Fruit fly (Drosophila melanogaster) whole organism, wandering third instar larva: ENCODE results near the gene CG10375.

Source experiments
- Abd-B ChIP-seq: fragments of >200 bp; optimal IDR thresholded peaks from 2 replicates; lab custom pipeline; 2017; ENCODE audit warnings: missing biosample characterization, missing genetic modification characterization
- CG32264 ChIP-seq: fragments of 200-800 bp; sonication (Bioruptor generic); optimal IDR thresholded peaks from 2 replicates; lab custom pipeline; 2016; ENCODE audit warnings: missing biosample characterization, missing genetic modification characterization
- CG9705 ChIP-seq: fragments of 200-800 bp; sonication (Bioruptor generic); optimal IDR thresholded peaks from 2 replicates; lab custom pipeline; 2018; ENCODE audit warnings: missing biosample characterization, mild to moderate bottlenecking, missing genetic modification characterization
- CrebA ChIP-seq: fragments of 200-800 bp; sonication (Bioruptor generic); optimal IDR thresholded peaks from 2 replicates; lab custom pipeline; 2016; ENCODE audit warnings: missing biosample characterization, mild to moderate bottlenecking, missing genetic modification characterization, borderline replicate concordance
- Dfd ChIP-seq: fragments of >200 bp; optimal IDR thresholded peaks from 2 replicates; lab custom pipeline; 2017; ENCODE audit warnings: missing biosample characterization, missing genetic modification characterization
- Dif ChIP-seq: fragments of 200-275, 200-300 bp; sonication (Bioruptor generic); optimal IDR thresholded peaks from 2 replicates; lab custom pipeline; 2018; ENCODE audit warnings: missing biosample characterization, missing genetic modification characterization; ENCODE audit not compliant: partially characterized antibody
- GATAd ChIP-seq: sonication (Bioruptor generic); optimal IDR thresholded peaks from 2 replicates; lab custom pipeline; 2016; ENCODE audit warnings: missing biosample characterization, missing genetic modification characterization
- HLH106 ChIP-seq: fragments of 200-800 bp; optimal IDR thresholded peaks from 3 replicates; lab custom pipeline; 2019; ENCODE audit warnings: missing biosample characterization, mild to moderate bottlenecking, missing genetic modification characterization, moderate library complexity
- Hnf4 ChIP-seq: fragments of 200-800 bp; sonication (Bioruptor generic); optimal IDR thresholded peaks from 2 replicates; lab custom pipeline; 2016; ENCODE audit warnings: missing biosample characterization, mild to moderate bottlenecking, missing genetic modification characterization
- Hr78 ChIP-seq: fragments of >200 bp; optimal IDR thresholded peaks from 2 replicates; lab custom pipeline; 2017; ENCODE audit warnings: missing biosample characterization, missing genetic modification characterization
- Hr83 ChIP-seq: fragments of 200-300 bp; sonication (Bioruptor generic); optimal IDR thresholded peaks from 2 replicates; lab custom pipeline; 2016; ENCODE audit warnings: missing biosample characterization, mild to moderate bottlenecking, missing genetic modification characterization, moderate library complexity; ENCODE audit not compliant: poor library complexity, severe bottlenecking
- Jra ChIP-seq: sonication (Bioruptor generic); optimal IDR thresholded peaks from 2 replicates; lab custom pipeline; 2016; ENCODE audit warnings: missing biosample characterization, missing genetic modification characterization
- Mio ChIP-seq: sonication (Bioruptor generic); optimal IDR thresholded peaks from 2 replicates; lab custom pipeline; 2016; ENCODE audit warnings: missing biosample characterization, missing genetic modification characterization
- Myc ChIP-seq: fragments of >200 bp; optimal IDR thresholded peaks from 2 replicates; lab custom pipeline; 2017
- N ChIP-seq: fragments of >200 bp; optimal IDR thresholded peaks from 2 replicates; lab custom pipeline; 2018; ENCODE audit warnings: missing biosample characterization, missing external identifiers, missing genetic modification characterization
- OdsH ChIP-seq: fragments of 200-800 bp; sonication (Bioruptor generic); optimal IDR thresholded peaks from 2 replicates; lab custom pipeline; 2016; ENCODE audit warnings: missing biosample characterization, mild to moderate bottlenecking, missing genetic modification characterization
- Rel ChIP-seq, 2 experiments: fragments of 200-800 bp; sonication (Bioruptor generic) in 1 of 2; optimal IDR thresholded peaks; 2 replicates in 1 of 2; 3 replicates in 1 of 2; lab custom pipeline; 2016 to 2019; ENCODE audit warnings: mild to moderate bottlenecking in 2 of 2, missing biosample characterization in 2 of 2, missing genetic modification characterization in 2 of 2, moderate library complexity in 1 of 2
- Sp1 ChIP-seq: fragments of 200-800 bp; sonication (Bioruptor generic); optimal IDR thresholded peaks from 3 replicates; lab custom pipeline; 2019; ENCODE audit warnings: missing biosample characterization, mild to moderate bottlenecking, missing genetic modification characterization, moderate library complexity
- Vsx2 ChIP-seq: fragments of 200-300, 225-300 bp; sonication (Bioruptor generic); optimal IDR thresholded peaks from 2 replicates; lab custom pipeline; 2018; ENCODE audit warnings: missing biosample characterization, missing genetic modification characterization; ENCODE audit not compliant: partially characterized antibody
- br ChIP-seq: fragments of 200-800 bp; sonication (Bioruptor generic); optimal IDR thresholded peaks from 2 replicates; lab custom pipeline; 2016; ENCODE audit warnings: missing biosample characterization, missing genetic modification characterization
- brk ChIP-seq: fragments of 200-800 bp; sonication (Bioruptor generic); optimal IDR thresholded peaks from 2 replicates; lab custom pipeline; 2016; ENCODE audit warnings: missing biosample characterization, mild to moderate bottlenecking, missing genetic modification characterization
- dl ChIP-seq, 2 experiments: fragments of 175-275, 200-275 bp in 1 of 2; fragments of 200-275 bp in 1 of 2; sonication (Bioruptor generic); optimal IDR thresholded peaks; lab custom pipeline; 2018; ENCODE audit warnings: mild to moderate bottlenecking in 2 of 2, missing biosample characterization in 2 of 2, missing genetic modification characterization in 2 of 2, moderate library complexity in 2 of 2; ENCODE audit not compliant: partially characterized antibody in 2 of 2, insufficient read depth in 1 of 2
- dmrt93B ChIP-seq: fragments of 200-800 bp; sonication (Bioruptor generic); optimal IDR thresholded peaks from 2 replicates; lab custom pipeline; 2018; ENCODE audit warnings: missing biosample characterization, mild to moderate bottlenecking, missing genetic modification characterization
- dsf ChIP-seq: sonication (Bioruptor generic); optimal IDR thresholded peaks from 2 replicates; lab custom pipeline; 2016; ENCODE audit warnings: missing biosample characterization, missing genetic modification characterization, borderline replicate concordance
- ey ChIP-seq: fragments of 200-800 bp; sonication (Bioruptor generic); optimal IDR thresholded peaks from 2 replicates; lab custom pipeline; 2016; ENCODE audit warnings: missing biosample characterization, missing genetic modification characterization
- foxo ChIP-seq, 2 experiments: fragments of 200-800 bp; sonication (Bioruptor generic); optimal IDR thresholded peaks; 2 replicates in 1 of 2; 3 replicates in 1 of 2; lab custom pipeline; 2016 to 2017; ENCODE audit warnings: missing biosample characterization in 2 of 2, missing genetic modification characterization in 2 of 2
- fru ChIP-seq: fragments of 200-800 bp; sonication (Bioruptor generic); optimal IDR thresholded peaks from 3 replicates; lab custom pipeline; 2016; ENCODE audit warnings: missing biosample characterization, mild to moderate bottlenecking, missing genetic modification characterization
- h ChIP-seq: fragments of 200-800 bp; sonication (Bioruptor generic); optimal IDR thresholded peaks from 3 replicates; lab custom pipeline; 2016; ENCODE audit warnings: missing biosample characterization, mild to moderate bottlenecking, missing genetic modification characterization
- jim ChIP-seq: fragments of 175-275, 200-325 bp; sonication (Bioruptor generic); optimal IDR thresholded peaks from 2 replicates; lab custom pipeline; 2016; ENCODE audit warnings: missing biosample characterization, mild to moderate bottlenecking, missing genetic modification characterization
- lola ChIP-seq: fragments of >200 bp; optimal IDR thresholded peaks from 2 replicates; lab custom pipeline; 2017; ENCODE audit warnings: missing biosample characterization, missing genetic modification characterization
- pan ChIP-seq: fragments of >200 bp; optimal IDR thresholded peaks from 2 replicates; lab custom pipeline; 2017
- psq ChIP-seq: fragments of 200-800 bp; sonication (Bioruptor generic); optimal IDR thresholded peaks from 3 replicates; lab custom pipeline; 2017; ENCODE audit warnings: missing biosample characterization, mild to moderate bottlenecking, missing genetic modification characterization, moderate library complexity
- rgr ChIP-seq: fragments of 200-800 bp; sonication (Bioruptor generic); optimal IDR thresholded peaks from 3 replicates; lab custom pipeline; 2016; ENCODE audit warnings: missing biosample characterization, mild to moderate bottlenecking, missing genetic modification characterization
- sage ChIP-seq: fragments of 200-800 bp; sonication (Bioruptor generic); optimal IDR thresholded peaks from 2 replicates; lab custom pipeline; 2016; ENCODE audit warnings: missing biosample characterization, mild to moderate bottlenecking, missing genetic modification characterization
- sv ChIP-seq: fragments of 200-800 bp; sonication (Bioruptor generic); optimal IDR thresholded peaks from 3 replicates; lab custom pipeline; 2016; ENCODE audit warnings: missing biosample characterization, missing genetic modification characterization
- tai ChIP-seq: sonication (Bioruptor generic); optimal IDR thresholded peaks from 2 replicates; lab custom pipeline; 2016; ENCODE audit warnings: missing biosample characterization, missing genetic modification characterization
- usp ChIP-seq: fragments of >200 bp; optimal IDR thresholded peaks from 2 replicates; lab custom pipeline; 2017; ENCODE audit warnings: missing biosample characterization, missing genetic modification characterization
- woc ChIP-seq: sonication (Bioruptor generic); optimal IDR thresholded peaks from 2 replicates; lab custom pipeline; 2016; ENCODE audit warnings: missing biosample characterization, mild to moderate bottlenecking, missing genetic modification characterization

CG10375 gene

DNA sequence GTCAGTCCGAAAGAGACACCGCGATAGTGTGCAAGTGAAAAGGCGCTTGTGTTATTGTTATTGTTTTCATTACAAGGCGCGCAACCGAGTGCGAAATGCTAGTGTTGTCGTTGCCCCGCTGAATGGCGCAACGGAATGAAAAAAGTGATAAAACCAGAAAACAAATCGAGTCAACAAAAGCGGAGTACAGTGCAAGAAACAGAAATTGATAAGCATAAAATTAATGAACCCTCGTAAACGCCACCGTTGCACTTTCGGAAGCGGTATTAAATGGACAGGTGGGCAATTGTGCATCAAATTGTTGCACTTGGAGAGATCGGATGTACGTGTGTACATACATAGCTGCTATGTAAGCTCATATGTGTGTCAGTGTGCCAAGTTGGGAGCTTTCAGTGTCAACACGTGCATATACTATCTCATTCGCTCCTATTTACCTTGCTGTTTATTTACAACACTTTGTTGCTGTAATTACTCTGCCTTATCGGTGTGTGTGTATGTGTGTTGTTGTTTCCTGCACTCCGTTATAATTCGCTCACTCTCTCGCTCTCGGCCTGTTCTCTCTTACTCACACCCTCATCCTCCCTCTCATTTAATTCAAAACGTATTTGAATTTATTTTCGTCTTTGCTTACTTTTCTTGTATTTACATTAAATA is 44.0 kb upstream of the CG10375 start:
- no peak for TF ChIP-seq Mio (GFP tag; lab: Kevin White, UChicago)
- TF ChIP-seq Hnf4 (GFP tag; lab: Kevin White, UChicago), result no peak
- no peak for TF ChIP-seq Abd-B (GFP tag; lab: Kevin White, UChicago)
- TF ChIP-seq tai, result peak; percentile 51
- TF ChIP-seq jim (GFP tag; lab: Kevin White, UChicago), result no peak
- peak; percentile 22 to 38 for TF ChIP-seq dl (GFP tag; optimal IDR thresholded peaks at IDR 0.05; lab: Kevin White, UChicago; ENCODE audit: insufficient read depth in 1 of 2, partially characterized antibody in 2 of 2)
- no peak for TF ChIP-seq CrebA
- TF ChIP-seq ey, result no peak
- no peak for TF ChIP-seq sv (GFP tag; lab: Kevin White, UChicago)
- no peak for TF ChIP-seq Hr78
- TF ChIP-seq OdsH, result no peak
- TF ChIP-seq Sp1 (GFP tag; lab: Kevin White, UChicago), result peak; percentile 2
- TF ChIP-seq Myc (lab: Kevin White, UChicago), result no peak
- TF ChIP-seq lola (GFP tag; lab: Kevin White, UChicago), result no peak
- TF ChIP-seq sage (GFP tag; lab: Kevin White, UChicago), result peak; percentile 34
- TF ChIP-seq fru (GFP tag; lab: Kevin White, UChicago), result peak; percentile 24
- TF ChIP-seq h (GFP tag; lab: Kevin White, UChicago), result peak; percentile 45
- TF ChIP-seq Vsx2 (GFP tag; lab: Kevin White, UChicago), result no peak
- TF ChIP-seq woc (GFP tag; lab: Kevin White, UChicago), result no peak
- TF ChIP-seq Dif, result peak; percentile 74
- peak in 1 of 2 experiments; percentile 51 for TF ChIP-seq foxo (GFP tag; optimal IDR thresholded peaks at IDR 0.05; lab: Kevin White, UChicago)
- no peak for TF ChIP-seq CG32264 (GFP tag; lab: Kevin White, UChicago)
- no peak for TF ChIP-seq pan (lab: Kevin White, UChicago)
- TF ChIP-seq psq (GFP tag; lab: Kevin White, UChicago), result no peak
- no peak for TF ChIP-seq brk
- no peak for TF ChIP-seq Rel (GFP tag; optimal IDR thresholded peaks at IDR 0.05; lab: Kevin White, UChicago)
- no peak for TF ChIP-seq Rel (tag; optimal IDR thresholded peaks at IDR 0.05; lab: Kevin White, UChicago)
- TF ChIP-seq Jra (GFP tag; lab: Kevin White, UChicago), result peak; percentile 17
- TF ChIP-seq N (GFP tag; lab: Kevin White, UChicago), result no peak
- TF ChIP-seq CG9705 (GFP tag; lab: Kevin White, UChicago), result no peak
- TF ChIP-seq rgr (GFP tag; lab: Kevin White, UChicago), result peak; percentile 15
- peak; percentile 70 for TF ChIP-seq Hr83 (GFP tag; lab: Kevin White, UChicago)
- TF ChIP-seq Dfd (GFP tag; lab: Kevin White, UChicago), result no peak
- no peak for TF ChIP-seq dsf (GFP tag; lab: Kevin White, UChicago)
- TF ChIP-seq dmrt93B (GFP tag; lab: Kevin White, UChicago), result no peak
- no peak for TF ChIP-seq GATAd
- TF ChIP-seq usp (GFP tag; lab: Kevin White, UChicago), result no peak
- peak; percentile 11 for TF ChIP-seq br (GFP tag; lab: Kevin White, UChicago)
- peak; percentile 10 for TF ChIP-seq HLH106 (tag; lab: Kevin White, UChicago)
- TF ChIP-seq, all 38 proteins: peak for 13

dm6 chr3R:23724843-23725506 is 42.5 kb upstream of the CG10375 start:
- TF ChIP-seq pan (lab: Kevin White, UChicago) (no peak), Hnf4 (GFP tag; lab: Kevin White, UChicago) (no peak), jim (GFP tag; lab: Kevin White, UChicago) (no peak), Rel (GFP tag; optimal IDR thresholded peaks at IDR 0.05; lab: Kevin White, UChicago) (no peak), Rel (tag; optimal IDR thresholded peaks at IDR 0.05; lab: Kevin White, UChicago) (peak; percentile 42), psq (GFP tag; lab: Kevin White, UChicago) (no peak), N (GFP tag; lab: Kevin White, UChicago) (no peak), Myc (lab: Kevin White, UChicago) (no peak), Hr83 (GFP tag; lab: Kevin White, UChicago) (no peak), h (GFP tag; lab: Kevin White, UChicago) (peak; percentile 12), brk (peak; percentile 42), CrebA (peak; percentile 80), OdsH (no peak), sv (GFP tag; lab: Kevin White, UChicago) (no peak), Dif (no peak), sage (GFP tag; lab: Kevin White, UChicago) (peak; percentile 7), Vsx2 (GFP tag; lab: Kevin White, UChicago) (peak; percentile 31), HLH106 (tag; lab: Kevin White, UChicago) (no peak), br (GFP tag; lab: Kevin White, UChicago) (peak; percentile 55)
